Worm (Caenorhabditis elegans): ENCODE data around the gene Y37H2A.11.

- TF ChIP-seq him-1 (tag; optimal IDR thresholded peaks at IDR 0.05) (no peak), dao-5 (tag; optimal IDR thresholded peaks at IDR 0.05) (no peak), W03F9.2 (tag; optimal IDR thresholded peaks at IDR 0.05) (no peak)
These were observed 6.9 kb upstream of the Y37H2A.11 start, which contains the start of gene Y37H2A.7 for ce11 chrV:18134378-18134777.

Measured in whole organism, L4/young adult.